Worm (Caenorhabditis elegans): ENCODE measurements around the gene K07F5.12.

Gene K07F5.12

ce11 chrIV:9873837-9874236 lies 18.0 kb downstream of the K07F5.12 start (continued):
- TF ChIP-seq D1046.2 (GFP tag; IDR thresholded peaks at IDR 0.05) (no peak), nhr-77 (tag; optimal IDR thresholded peaks at IDR 0.05) (peak; percentile 17), hlh-30 (tag; optimal IDR thresholded peaks at IDR 0.05; ENCODE audit: insufficient read depth) (peak; percentile 84), saeg-2 (GFP tag; IDR thresholded peaks at IDR 0.05) (no peak), Y48G9A.11 (GFP tag; IDR thresholded peaks at IDR 0.05) (no peak), dmd-6 (GFP tag; IDR thresholded peaks at IDR 0.05) (peak; percentile 61), zip-2 (tag; optimal IDR thresholded peaks at IDR 0.05) (no peak), lim-7 (GFP tag; IDR thresholded peaks at IDR 0.05) (no peak), hif-1 (tag; optimal IDR thresholded peaks at IDR 0.05) (peak in 1 of 2 experiments; percentile 8), mep-1 (tag; optimal IDR thresholded peaks at IDR 0.05) (peak; percentile 66), pqm-1 (tag; optimal IDR thresholded peaks at IDR 0.05) (peak; percentile 9), aha-1 (tag) (peak; percentile 60), nhr-6 (tag; optimal IDR thresholded peaks at IDR 0.05) (peak; percentile 15), set-16 (GFP tag; IDR thresholded peaks at IDR 0.05) (no peak), ceh-20 (GFP tag; IDR thresholded peaks at IDR 0.05) (peak; percentile 9; the same call in 1 of the 2 replicates)

ce11 chrIV:9875646-9876045 lies 19.8 kb downstream of the K07F5.12 start:
- TF ChIP-seq hlh-30 (tag; optimal IDR thresholded peaks at IDR 0.05; ENCODE audit: insufficient read depth) (peak; percentile 76), php-3 (GFP tag; IDR thresholded peaks at IDR 0.05) (0 out of 2 replicates have a peak, but pooled peaks have one; percentile 20), ceh-32 (tag; optimal IDR thresholded peaks at IDR 0.05; ENCODE audit: poor library complexity) (no peak), unc-62 (GFP tag; optimal IDR thresholded peaks at IDR 0.05 in 1 of 2) (peak in 1 of 2 experiments; percentile 43), unc-62 (tag; optimal IDR thresholded peaks at IDR 0.05) (no peak), lim-7 (GFP tag; IDR thresholded peaks at IDR 0.05) (no peak), pha-4 (GFP tag; IDR thresholded peaks at IDR 0.05) (no peak), pha-4 (tag; optimal IDR thresholded peaks at IDR 0.05) (no peak), ceh-44 (GFP tag; IDR thresholded peaks at IDR 0.05) (no peak), sdz-12 (GFP tag; optimal IDR thresholded peaks at IDR 0.05) (no peak), nhr-6 (tag; optimal IDR thresholded peaks at IDR 0.05) (no peak), rbr-2 (tag; optimal IDR thresholded peaks at IDR 0.05) (no peak), madf-5 (GFP tag; IDR thresholded peaks at IDR 0.05) (no peak), lir-3 (tag; optimal IDR thresholded peaks at IDR 0.05) (no peak), dmd-6 (GFP tag; IDR thresholded peaks at IDR 0.05) (peak; percentile 92), daf-12 (tag; optimal IDR thresholded peaks at IDR 0.05) (no peak), mdl-1 (tag; optimal IDR thresholded peaks at IDR 0.05) (peak in 1 of 2 experiments; percentile 81), Y48G9A.11 (GFP tag; IDR thresholded peaks at IDR 0.05) (no peak), duxl-1 (tag; optimal IDR thresholded peaks at IDR 0.05; ENCODE audit: poor library complexity) (no peak), pqm-1 (tag; optimal IDR thresholded peaks at IDR 0.05) (peak; percentile 11), ztf-7 (tag; optimal IDR thresholded peaks at IDR 0.05) (no peak), nhr-48 (tag; optimal IDR thresholded peaks at IDR 0.05) (peak; percentile 81), mep-1 (tag; optimal IDR thresholded peaks at IDR 0.05) (peak; percentile 50), nhr-237 (tag; optimal IDR thresholded peaks at IDR 0.05) (no peak), nhr-76 (tag; optimal IDR thresholded peaks at IDR 0.05) (no peak), arid-1 (GFP tag; conservative IDR thresholded peaks at IDR 0.05) (no peak), nhr-102 (tag; optimal IDR thresholded peaks at IDR 0.05) (no peak), aly-2 (tag; optimal IDR thresholded peaks at IDR 0.05) (no peak), gei-8 (GFP tag; optimal IDR thresholded peaks at IDR 0.05) (no peak), lin-1 (GFP tag; IDR thresholded peaks at IDR 0.05) (no peak), zfp-2 (tag; optimal IDR thresholded peaks at IDR 0.05) (no peak), nhr-28 (tag; optimal IDR thresholded peaks at IDR 0.05) (peak; percentile 87), spr-3 (GFP tag; optimal IDR thresholded peaks at IDR 0.05) (no peak), mxl-2 (GFP tag; conservative IDR thresholded peaks at IDR 0.05) (no peak), zfp-3 (GFP tag; conservative IDR thresholded peaks at IDR 0.05) (no peak), lin-15B (tag; optimal IDR thresholded peaks at IDR 0.05) (no peak), fkh-10 (GFP tag; optimal IDR thresholded peaks at IDR 0.05) (no peak), zip-2 (tag; optimal IDR thresholded peaks at IDR 0.05) (no peak), lin-29 (GFP tag; IDR thresholded peaks at IDR 0.05) (no peak), lin-38 (GFP tag; IDR thresholded peaks at IDR 0.05) (no peak), dmd-9 (GFP tag; IDR thresholded peaks at IDR 0.05) (no peak), F26F4.8 (GFP tag; conservative IDR thresholded peaks at IDR 0.05) (no peak), vab-7 (GFP tag; IDR thresholded peaks at IDR 0.05) (no peak)
